Fruit fly (Drosophila melanogaster) whole organism, embryonic: ENCODE results near the gene Ser.

Experiments used
- ATbp ChIP-seq: fragments of 200-800 bp; sonication (Bioruptor generic); optimal IDR thresholded peaks from 2 replicates; lab custom pipeline; 2017; ENCODE audit warnings: missing biosample characterization, mild to moderate bottlenecking, missing genetic modification characterization, missing genetic modification reagents
- Adf1 ChIP-seq: fragments of 200-800 bp; sonication (Bioruptor generic); IDR thresholded peaks from 2 replicates; pipeline ENCODE4 v1.3.6; 2022; ENCODE audit warnings: missing biosample characterization, missing genetic modification characterization
- B-H1 ChIP-seq: fragments of 200-800 bp; sonication (Bioruptor generic); IDR thresholded peaks from 3 replicates; pipeline ENCODE4 v1.3.6; 2022; ENCODE audit warnings: missing biosample characterization, missing genetic modification characterization
- CG10543 ChIP-seq: fragments of 200-800 bp; sonication (Bioruptor generic); optimal IDR thresholded peaks from 3 replicates; lab custom pipeline; 2017; ENCODE audit warnings: missing biosample characterization, mild to moderate bottlenecking, missing genetic modification characterization, moderate library complexity
- CG14050 ChIP-seq: fragments of 200-800 bp; sonication (Bioruptor generic); IDR thresholded peaks from 3 replicates; pipeline ENCODE4 v1.3.6; 2022; ENCODE audit warnings: missing biosample characterization, missing genetic modification characterization
- CG14441 ChIP-seq: fragments of 200-800 bp; sonication (Bioruptor generic); IDR thresholded peaks from 2 replicates; pipeline ENCODE4 v1.3.6; 2022; ENCODE audit warnings: missing biosample characterization, missing genetic modification characterization
- CG1647 ChIP-seq: fragments of 200-800 bp; sonication (Bioruptor generic); optimal IDR thresholded peaks from 3 replicates; lab custom pipeline; 2016; ENCODE audit warnings: missing biosample characterization, missing genetic modification characterization
- CG17359 ChIP-seq: fragments of 200-800 bp; sonication (Bioruptor generic); optimal IDR thresholded peaks from 3 replicates; lab custom pipeline; 2018; ENCODE audit warnings: missing biosample characterization, mild to moderate bottlenecking, missing genetic modification characterization, moderate library complexity
- CG17912 ChIP-seq: fragments of 200-800 bp; sonication (Bioruptor generic); optimal IDR thresholded peaks from 2 replicates; lab custom pipeline; 2018; ENCODE audit warnings: missing biosample characterization, mild to moderate bottlenecking, missing genetic modification characterization
- CG31224 ChIP-seq: fragments of 200-800 bp; sonication (Bioruptor generic); IDR thresholded peaks from 2 replicates; pipeline ENCODE4 v1.3.6; 2022; ENCODE audit warnings: missing biosample characterization, missing genetic modification characterization
- CG3163 ChIP-seq: fragments of 200-800 bp; sonication (Bioruptor generic); optimal IDR thresholded peaks from 3 replicates; lab custom pipeline; 2016; ENCODE audit warnings: missing biosample characterization, missing genetic modification characterization
- CG4424 ChIP-seq: fragments of 200-800 bp; sonication (Bioruptor generic); optimal IDR thresholded peaks from 3 replicates; lab custom pipeline; 2016; ENCODE audit warnings: missing biosample characterization, missing genetic modification characterization
- CG7786 ChIP-seq: fragments of 200-800 bp; sonication (Bioruptor generic); optimal IDR thresholded peaks from 2 replicates; lab custom pipeline; 2016; ENCODE audit warnings: missing biosample characterization, missing genetic modification characterization
- CG9437 ChIP-seq: fragments of 200-800 bp; sonication (Bioruptor generic); optimal IDR thresholded peaks from 2 replicates; lab custom pipeline; 2018; ENCODE audit warnings: missing biosample characterization, mild to moderate bottlenecking, missing genetic modification characterization
- CG9932 ChIP-seq: fragments of 200-800 bp; sonication (Bioruptor generic); IDR thresholded peaks from 2 replicates; pipeline ENCODE4 v1.3.6; 2022; ENCODE audit warnings: missing biosample characterization, missing genetic modification characterization
- CHES-1-like ChIP-seq: fragments of 200-800 bp; sonication (Bioruptor generic); optimal IDR thresholded peaks from 2 replicates; lab custom pipeline; 2016; ENCODE audit warnings: missing biosample characterization, missing genetic modification characterization
- D19B ChIP-seq: fragments of 200-800 bp; sonication (Bioruptor generic); optimal IDR thresholded peaks from 2 replicates; lab custom pipeline; 2017; ENCODE audit warnings: missing biosample characterization, mild to moderate bottlenecking, missing genetic modification characterization
- Dbx ChIP-seq: fragments of 200-800 bp; sonication (Bioruptor generic); IDR thresholded peaks from 3 replicates; pipeline ENCODE4 v1.3.6; 2022; ENCODE audit warnings: missing biosample characterization, missing genetic modification characterization
- E2f1 ChIP-seq: fragments of 200-800 bp; sonication (Bioruptor generic); IDR thresholded peaks from 2 replicates; pipeline ENCODE4 v1.3.6; 2022; ENCODE audit warnings: missing biosample characterization, missing genetic modification characterization
- Ets65A ChIP-seq: fragments of 200-800 bp; sonication (Bioruptor generic); peaks from one replicate; lab custom pipeline; 2016; ENCODE audit warnings: missing biosample characterization, missing genetic modification characterization
- Fer3 ChIP-seq: fragments of 200-800 bp; sonication (Bioruptor generic); optimal IDR thresholded peaks from 2 replicates; lab custom pipeline; 2018; ENCODE audit warnings: missing biosample characterization, mild to moderate bottlenecking, missing genetic modification characterization, moderate library complexity
- Hmr ChIP-seq: fragments of 200-800 bp; sonication (Bioruptor generic); optimal IDR thresholded peaks from 3 replicates; lab custom pipeline; 2017; ENCODE audit warnings: mild to moderate bottlenecking, missing biosample characterization, missing genetic modification reagents, missing genetic modification characterization
- Hsf ChIP-seq: fragments of 200-800 bp; sonication (Bioruptor generic); optimal IDR thresholded peaks from 3 replicates; lab custom pipeline; 2016; ENCODE audit warnings: missing biosample characterization, missing genetic modification characterization
- Med ChIP-seq: fragments of 200-800 bp; sonication (Bioruptor generic); peaks from one replicate; lab custom pipeline; 2016; ENCODE audit warnings: missing biosample characterization, missing genetic modification characterization, mild to moderate bottlenecking, inconsistent platforms, moderate library complexity
- Meics ChIP-seq: fragments of 200-800 bp; sonication (Bioruptor generic); optimal IDR thresholded peaks from 2 replicates; lab custom pipeline; 2017; ENCODE audit warnings: missing biosample characterization, mild to moderate bottlenecking, missing genetic modification characterization
- Pdp1 ChIP-seq, 2 experiments: fragments of 200-800 bp; sonication (Bioruptor generic); optimal IDR thresholded peaks; 3 replicates each; lab custom pipeline; 2016; ENCODE audit warnings: missing biosample characterization in 2 of 2, missing genetic modification characterization in 2 of 2, mild to moderate bottlenecking in 1 of 2, moderate library complexity in 1 of 2
- Rfx ChIP-seq: fragments of 200-800 bp; sonication (Bioruptor generic); IDR thresholded peaks from 2 replicates; pipeline ENCODE4 v1.3.6; 2022; ENCODE audit warnings: missing biosample characterization, missing genetic modification characterization
- Xbp1 ChIP-seq: fragments of 200-800 bp; sonication (Bioruptor generic); optimal IDR thresholded peaks from 3 replicates; lab custom pipeline; 2016; ENCODE audit warnings: missing biosample characterization, mild to moderate bottlenecking, missing genetic modification characterization
- caup ChIP-seq: fragments of 200-800 bp; sonication (Bioruptor generic); optimal IDR thresholded peaks from 3 replicates; lab custom pipeline; 2017; ENCODE audit warnings: missing biosample characterization, mild to moderate bottlenecking, missing genetic modification characterization, moderate library complexity; ENCODE audit not compliant: severe bottlenecking
- corto ChIP-seq: fragments of 200-800 bp; sonication (Bioruptor generic); optimal IDR thresholded peaks from 2 replicates; lab custom pipeline; 2016; ENCODE audit warnings: missing biosample characterization, mild to moderate bottlenecking, missing genetic modification characterization, moderate library complexity
- cwo ChIP-seq: fragments of 200-800 bp; sonication (Bioruptor generic); optimal IDR thresholded peaks from 3 replicates; lab custom pipeline; 2017; ENCODE audit warnings: missing biosample characterization, missing genetic modification characterization, mild to moderate bottlenecking, moderate library complexity, missing genetic modification reagents
- dpn ChIP-seq, 2 experiments: fragments of 200-800 bp; sonication (Bioruptor generic); optimal IDR thresholded peaks; 3 replicates each; lab custom pipeline; 2016; ENCODE audit warnings: missing biosample characterization in 2 of 2, missing genetic modification characterization in 2 of 2
- esg ChIP-seq: fragments of 200-800 bp; sonication (Bioruptor generic); conservative IDR thresholded peaks from 2 replicates; pipeline ENCODE4 v1.3.6; 2022; ENCODE audit warnings: missing biosample characterization, missing genetic modification characterization
- hkb ChIP-seq, 2 experiments: fragments of 200-800 bp in 1 of 2; fragments of >200 bp in 1 of 2; sonication (Bioruptor generic) in 1 of 2; IDR thresholded peaks in 1 of 2; optimal IDR thresholded peaks in 1 of 2; 2 replicates each; pipeline versions ENCODE4 v1.3.6 to Lab custom; 2017 to 2022; ENCODE audit warnings: missing biosample characterization in 1 of 2, missing genetic modification characterization in 1 of 2
- ind ChIP-seq: fragments of 200-800 bp; sonication (Bioruptor generic); optimal IDR thresholded peaks from 3 replicates; lab custom pipeline; 2016; ENCODE audit warnings: missing biosample characterization, missing genetic modification characterization
- kay ChIP-seq: fragments of 200-800 bp; sonication (Bioruptor generic); optimal IDR thresholded peaks from 2 replicates; lab custom pipeline; 2016; ENCODE audit warnings: missing biosample characterization, missing genetic modification characterization
- klu ChIP-seq: fragments of 200-800 bp; sonication (Bioruptor generic); IDR thresholded peaks from 2 replicates; pipeline ENCODE4 v1.3.6; 2022; ENCODE audit warnings: missing biosample characterization, missing genetic modification characterization
- lbe ChIP-seq: fragments of 200-800 bp; sonication (Bioruptor generic); optimal IDR thresholded peaks from 2 replicates; lab custom pipeline; 2016; ENCODE audit warnings: missing biosample characterization, mild to moderate bottlenecking, missing genetic modification characterization
- lmd ChIP-seq: fragments of 200-800 bp; sonication (Bioruptor generic); IDR thresholded peaks from 2 replicates; pipeline ENCODE4 v1.3.6; 2022; ENCODE audit warnings: missing biosample characterization, missing genetic modification characterization
- lov ChIP-seq, 2 experiments: fragments of 200-800 bp in 1 of 2; fragments of >200 bp in 1 of 2; sonication (Bioruptor generic) in 1 of 2; IDR thresholded peaks in 1 of 2; optimal IDR thresholded peaks in 1 of 2; 2 replicates in 1 of 2; 3 replicates in 1 of 2; pipeline versions ENCODE4 v1.3.6 to Lab custom; 2017 to 2022; ENCODE audit warnings: missing biosample characterization in 1 of 2, missing genetic modification characterization in 1 of 2
- pnt ChIP-seq: fragments of 200-800 bp; sonication (Bioruptor generic); optimal IDR thresholded peaks from 3 replicates; lab custom pipeline; 2016; ENCODE audit warnings: missing biosample characterization, missing genetic modification characterization
- row ChIP-seq: fragments of 200-800 bp; sonication (Bioruptor generic); IDR thresholded peaks from 3 replicates; pipeline ENCODE4 v1.3.6; 2022; ENCODE audit warnings: missing biosample characterization, missing genetic modification characterization
- scrt ChIP-seq: fragments of 200-800 bp; sonication (Bioruptor generic); optimal IDR thresholded peaks from 2 replicates; lab custom pipeline; 2018; ENCODE audit warnings: missing biosample characterization, mild to moderate bottlenecking, missing genetic modification characterization, moderate library complexity
- sd ChIP-seq: fragments of 200-800 bp; sonication (Bioruptor generic); optimal IDR thresholded peaks from 3 replicates; lab custom pipeline; 2018; ENCODE audit warnings: missing biosample characterization, mild to moderate bottlenecking, missing genetic modification characterization, moderate library complexity
- sens ChIP-seq: fragments of 200-800 bp; sonication (Bioruptor generic); peaks from one replicate; lab custom pipeline; 2016; ENCODE audit warnings: missing biosample characterization, missing genetic modification characterization
- so ChIP-seq: fragments of 200-800 bp; sonication (Bioruptor generic); IDR thresholded peaks from 3 replicates; pipeline ENCODE4 v1.3.6; 2022; ENCODE audit warnings: missing biosample characterization, missing genetic modification characterization
- vvl ChIP-seq: fragments of 200-800 bp; sonication (Bioruptor generic); IDR thresholded peaks from 2 replicates; pipeline ENCODE4 v1.3.6; 2022; ENCODE audit warnings: missing biosample characterization, missing genetic modification characterization

Gene Ser

dm6 chr3R:27129580-27130385 lies 64.3 kb downstream of the Ser start (continued):
- TF ChIP-seq E2f1 (0 out of 2 replicates have a peak, but pooled peaks have one; percentile 12), corto (peak; percentile 25), vvl (peak; percentile 33; the same call in 1 of the 2 replicates), Rfx (GFP tag; lab: Robert Waterston, UW) (peak; percentile 72), CG14050 (peak; percentile 42; the same call in 2 of the 3 replicates), ind (GFP tag; lab: Kevin White, UChicago) (peak; percentile 36), Pdp1 (GFP tag; optimal IDR thresholded peaks at IDR 0.05; lab: Kevin White, UChicago) (peak in 1 of 2 experiments; percentile 54), esg (GFP tag; lab: Robert Waterston, UW) (peak; percentile 35; the same call in 1 of the 2 replicates), lbe (peak; percentile 45), CG31224 (0 out of 2 replicates have a peak, but pooled peaks have one; percentile 21), CHES-1-like (GFP tag; lab: Kevin White, UChicago) (peak; percentile 31), Med (GFP tag; lab: Kevin White, UChicago) (peak; percentile 88), Ets65A (peak; percentile 88), CG7786 (GFP tag; lab: Kevin White, UChicago) (peak; percentile 41), sd (tag; lab: Kevin White, UChicago) (no peak), Adf1 (GFP tag; lab: Robert Waterston, UW) (peak; percentile 57), klu (GFP tag; lab: Robert Waterston, UW) (no peak), Xbp1 (GFP tag; lab: Kevin White, UChicago) (peak; percentile 16), CG9932 (GFP tag; lab: Robert Waterston, UW) (peak; percentile 68), Meics (peak; percentile 54), Dbx (0 out of 3 replicates have a peak, but pooled peaks have one; percentile 14), sens (GFP tag; lab: Kevin White, UChicago) (peak; percentile 76), so (GFP tag; lab: Robert Waterston, UW) (peak; percentile 39; the same call in 1 of the 3 replicates), D19B (GFP tag; lab: Kevin White, UChicago) (peak; percentile 90), Fer3 (tag; lab: Kevin White, UChicago) (peak; percentile 19), CG1647 (GFP tag; lab: Kevin White, UChicago) (no peak), B-H1 (GFP tag; lab: Robert Waterston, UW) (peak; percentile 17; the same call in 1 of the 3 replicates), row (GFP tag; lab: Robert Waterston, UW) (peak; percentile 6; the same call in 1 of the 3 replicates), CG4424 (GFP tag; lab: Kevin White, UChicago) (peak; percentile 13), pnt (GFP tag; lab: Kevin White, UChicago) (no peak), scrt (GFP tag; lab: Kevin White, UChicago) (no peak), CG10543 (GFP tag; lab: Kevin White, UChicago) (peak; percentile 54), kay (GFP tag; lab: Kevin White, UChicago) (peak; percentile 4), CG17359 (peak; percentile 6), CG9437 (GFP tag; lab: Kevin White, UChicago) (no peak), CG14441 (GFP tag; lab: Robert Waterston, UW) (peak; percentile 25; the same call in 1 of the 2 replicates), caup (GFP tag; lab: Kevin White, UChicago) (peak; percentile 7), cwo (GFP tag; lab: Kevin White, UChicago) (peak; percentile 75), lmd (GFP tag; lab: Robert Waterston, UW) (peak; percentile 18; the same call in 1 of the 2 replicates), CG3163 (GFP tag; lab: Kevin White, UChicago) (peak; percentile 10), hkb (optimal IDR thresholded peaks at IDR 0.05; lab: Kevin White, UChicago) (no peak), hkb (GFP tag; IDR thresholded peaks at IDR 0.05; lab: Robert Waterston, UW) (peak; percentile 39; the same call in 1 of the 2 replicates), dpn (GFP tag; optimal IDR thresholded peaks at IDR 0.05; lab: Kevin White, UChicago) (peak in 1 of 2 experiments; percentile 38), Hsf (GFP tag; lab: Kevin White, UChicago) (peak; percentile 6), Hmr (no peak), CG17912 (GFP tag; lab: Kevin White, UChicago) (no peak), lov (optimal IDR thresholded peaks at IDR 0.05; lab: Kevin White, UChicago) (no peak), lov (GFP tag; IDR thresholded peaks at IDR 0.05; lab: Robert Waterston, UW) (no peak), ATbp (GFP tag; lab: Kevin White, UChicago) (no peak)
